Worm (Caenorhabditis elegans) whole organism, L1 larva: ENCODE measurements around the gene trpl-2.
A peak's percentile ranks its signal among the peaks of the same experiment; 100 is the strongest.

Experiments
- C16A3.4 ChIP-seq: fragments of 150-350 bp; optimal IDR thresholded peaks from 2 replicates; lab custom pipeline; 2014; ENCODE audit warnings: missing biosample characterization, missing genetic modification characterization
- C34B4.2 ChIP-seq: sonication (generic microtip); optimal IDR thresholded peaks from 2 replicates; lab custom pipeline; 2017; ENCODE audit warnings: mild to moderate bottlenecking, missing genetic modification characterization, missing compliant biosample characterization
- F16B12.6 ChIP-seq: fragments of 150-350 bp; optimal IDR thresholded peaks from 2 replicates; lab custom pipeline; 2014; ENCODE audit warnings: missing biosample characterization, missing genetic modification characterization
- alr-1 ChIP-seq: fragments of 200-800 bp; sonication (Bioruptor generic); optimal IDR thresholded peaks from 2 replicates; lab custom pipeline; 2018; ENCODE audit warnings: borderline replicate concordance, mild to moderate bottlenecking, missing genetic modification characterization, missing compliant biosample characterization
- ama-1 ChIP-seq: fragments of 150-350 bp; optimal IDR thresholded peaks from 2 replicates; lab custom pipeline; 2014
- blmp-1 ChIP-seq: fragments of 150-350 bp; optimal IDR thresholded peaks from 2 replicates; lab custom pipeline; 2014; ENCODE audit warnings: missing biosample characterization, missing genetic modification characterization
- ceh-63 ChIP-seq: fragments of 200-800 bp; sonication (Bioruptor generic); optimal IDR thresholded peaks from 2 replicates; lab custom pipeline; 2018; ENCODE audit warnings: mild to moderate bottlenecking, missing genetic modification characterization, missing compliant biosample characterization
- ceh-82 ChIP-seq, 3 experiments: fragments of 150-350 bp in 1 of 3; sonication (generic microtip) in 2 of 3; optimal IDR thresholded peaks; 2 replicates each; lab custom pipeline; 2014 to 2017; ENCODE audit warnings: missing biosample characterization in 3 of 3, missing genetic modification characterization in 3 of 3
- ces-1 ChIP-seq: fragments of 150-350 bp; optimal IDR thresholded peaks from 2 replicates; lab custom pipeline; 2014; ENCODE audit warnings: missing biosample characterization, missing genetic modification reagents, missing genetic modification characterization
- dpl-1 ChIP-seq, 3 experiments: fragments of 150-350 bp in 2 of 3; sonication (generic microtip) in 1 of 3; optimal IDR thresholded peaks; 2 replicates each; lab custom pipeline; 2014 to 2017; ENCODE audit warnings: missing biosample characterization in 3 of 3, missing genetic modification characterization in 3 of 3, missing genetic modification reagents in 3 of 3
- efl-1 ChIP-seq, 4 experiments: fragments of 150-350 bp; optimal IDR thresholded peaks in 3 of 4; peaks in 1 of 4; 1 replicate in 1 of 4; 2 replicates in 3 of 4; lab custom pipeline; 2014; ENCODE audit warnings: missing biosample characterization in 2 of 4, missing genetic modification characterization in 2 of 4, missing genetic modification reagents in 2 of 4
- egl-13 ChIP-seq: sonication (generic microtip); optimal IDR thresholded peaks from 2 replicates; lab custom pipeline; 2016; ENCODE audit warnings: missing genotype, missing genetic modification reagents, missing genetic modification characterization, missing compliant biosample characterization
- egl-27 ChIP-seq, 2 experiments: fragments of 150-350 bp in 1 of 2; sonication (generic microtip); optimal IDR thresholded peaks; 3 replicates each; lab custom pipeline; 2017 to 2018; ENCODE audit warnings: missing biosample characterization in 2 of 2, missing genetic modification characterization in 2 of 2, missing genetic modification reagents in 2 of 2
- elt-2 ChIP-seq: sonication (generic microtip); optimal IDR thresholded peaks from 2 replicates; lab custom pipeline; 2016; ENCODE audit warnings: missing genetic modification characterization, mild to moderate bottlenecking, inconsistent platforms, missing compliant biosample characterization, missing genetic modification reagents
- elt-3 ChIP-seq, 6 experiments: fragments of 150-350 bp in 1 of 6; sonication (generic microtip); optimal IDR thresholded peaks; 2 replicates each; lab custom pipeline; 2017 to 2018; ENCODE audit warnings: missing biosample characterization in 6 of 6, missing genetic modification characterization in 6 of 6, inconsistent platforms in 1 of 6
- fkh-4 ChIP-seq: sonication (generic microtip); optimal IDR thresholded peaks from 2 replicates; lab custom pipeline; 2016; ENCODE audit warnings: missing compliant biosample characterization, missing genetic modification characterization, borderline replicate concordance
- fkh-8 ChIP-seq: sonication (generic microtip); optimal IDR thresholded peaks from 2 replicates; lab custom pipeline; 2016; ENCODE audit warnings: mild to moderate bottlenecking, missing genetic modification characterization, missing compliant biosample characterization
- fos-1 ChIP-seq: fragments of 150-350 bp; optimal IDR thresholded peaks from 2 replicates; lab custom pipeline; 2014; ENCODE audit warnings: missing biosample characterization, missing genetic modification characterization
- hlh-17 ChIP-seq: fragments of 200-800 bp; sonication (Bioruptor generic); optimal IDR thresholded peaks from 2 replicates; lab custom pipeline; 2018; ENCODE audit warnings: missing genetic modification characterization, mild to moderate bottlenecking, missing compliant biosample characterization, moderate library complexity, borderline replicate concordance
- hlh-4 ChIP-seq: sonication (generic microtip); optimal IDR thresholded peaks from 2 replicates; lab custom pipeline; 2016; ENCODE audit warnings: mild to moderate bottlenecking, missing genetic modification characterization, missing compliant biosample characterization
- isw-1 ChIP-seq: fragments of 200-800 bp; sonication (Bioruptor generic); IDR thresholded peaks from 2 replicates; pipeline ENCODE4 v1.3.6; 2022; ENCODE audit warnings: missing genetic modification characterization, missing compliant biosample characterization
- jun-1 ChIP-seq: fragments of 150-350 bp; optimal IDR thresholded peaks from 2 replicates; lab custom pipeline; 2014; ENCODE audit warnings: missing biosample characterization, missing genetic modification reagents, missing genetic modification characterization
- lin-14 ChIP-seq: fragments of 200-800 bp; sonication (Bioruptor generic); optimal IDR thresholded peaks from 2 replicates; lab custom pipeline; 2018; ENCODE audit warnings: mild to moderate bottlenecking, missing genetic modification characterization, moderate library complexity, missing compliant biosample characterization
- lin-15B ChIP-seq: fragments of 150-350 bp; sonication (generic microtip); optimal IDR thresholded peaks from 3 replicates; lab custom pipeline; 2014; ENCODE audit warnings: missing biosample characterization, missing genetic modification characterization
- lin-35 ChIP-seq, 2 experiments: fragments of 150-350 bp; optimal IDR thresholded peaks; 2 replicates each; lab custom pipeline; 2014; ENCODE audit warnings: missing biosample characterization in 2 of 2, missing genetic modification characterization in 2 of 2, missing genetic modification reagents in 2 of 2
- mab-9 ChIP-seq: fragments of 200-800 bp; sonication (Bioruptor generic); IDR thresholded peaks from 2 replicates; pipeline ENCODE4 v1.3.6; 2022; ENCODE audit warnings: missing genetic modification reagents, missing genetic modification characterization, missing compliant biosample characterization
- mef-2 ChIP-seq: fragments of 150-350 bp; optimal IDR thresholded peaks from 2 replicates; lab custom pipeline; 2014; ENCODE audit warnings: missing biosample characterization, missing genetic modification characterization
- nhr-19 ChIP-seq: fragments of 200-800 bp; sonication (Bioruptor generic); conservative IDR thresholded peaks from 2 replicates; pipeline ENCODE4 v1.3.6; 2022; ENCODE audit warnings: missing genetic modification characterization, missing compliant biosample characterization
- nhr-20 ChIP-seq: sonication (generic microtip); optimal IDR thresholded peaks from 2 replicates; lab custom pipeline; 2016; ENCODE audit warnings: mild to moderate bottlenecking, missing genetic modification characterization, missing compliant biosample characterization
- nhr-28 ChIP-seq: fragments of 150-350 bp; optimal IDR thresholded peaks from 2 replicates; lab custom pipeline; 2014; ENCODE audit warnings: missing biosample characterization, missing genetic modification characterization
- nhr-77 ChIP-seq: fragments of 150-350 bp; optimal IDR thresholded peaks from 2 replicates; lab custom pipeline; 2014; ENCODE audit warnings: missing biosample characterization, missing genetic modification characterization
- nhr-85 ChIP-seq: sonication (generic microtip); peaks from one replicate; lab custom pipeline; 2016; ENCODE audit warnings: missing genetic modification characterization, inconsistent platforms, missing compliant biosample characterization
- nhr-90 ChIP-seq: sonication (generic microtip); optimal IDR thresholded peaks from 2 replicates; lab custom pipeline; 2016; ENCODE audit warnings: mild to moderate bottlenecking, missing genetic modification characterization, missing compliant biosample characterization; ENCODE audit not compliant: poor library complexity
- pag-3 ChIP-seq: sonication (generic microtip); optimal IDR thresholded peaks from 2 replicates; lab custom pipeline; 2017; ENCODE audit warnings: missing genetic modification characterization, mild to moderate bottlenecking, missing compliant biosample characterization, antibody characterized with exemption, borderline replicate concordance; ENCODE audit not compliant: insufficient read depth
- pqm-1 ChIP-seq: sonication (generic microtip); optimal IDR thresholded peaks from 3 replicates; lab custom pipeline; 2017; ENCODE audit warnings: missing biosample characterization, missing genetic modification characterization
- snpc-4 ChIP-seq: fragments of 150-350 bp; optimal IDR thresholded peaks from 2 replicates; lab custom pipeline; 2014; ENCODE audit warnings: missing biosample characterization, missing genetic modification characterization
- sup-37 ChIP-seq: fragments of 200-800 bp; sonication (Bioruptor generic); optimal IDR thresholded peaks from 2 replicates; lab custom pipeline; 2018; ENCODE audit warnings: mild to moderate bottlenecking, missing genetic modification characterization, missing compliant biosample characterization
- swsn-7 ChIP-seq: sonication (generic microtip); optimal IDR thresholded peaks from 2 replicates; lab custom pipeline; 2016; ENCODE audit warnings: missing genetic modification characterization, missing compliant biosample characterization
- tlp-1 ChIP-seq: fragments of 150-350 bp; optimal IDR thresholded peaks from 2 replicates; lab custom pipeline; 2014; ENCODE audit warnings: missing biosample characterization, missing genetic modification characterization
- unc-30 ChIP-seq: sonication (generic microtip); optimal IDR thresholded peaks from 2 replicates; lab custom pipeline; 2017; ENCODE audit warnings: missing biosample characterization, missing genetic modification characterization
- vab-15 ChIP-seq: sonication (generic microtip); optimal IDR thresholded peaks from 2 replicates; lab custom pipeline; 2017; ENCODE audit warnings: missing genotype, mild to moderate bottlenecking, missing genetic modification characterization, missing compliant biosample characterization
- xbp-1 ChIP-seq: sonication (generic microtip); optimal IDR thresholded peaks from 2 replicates; lab custom pipeline; 2016; ENCODE audit warnings: missing genetic modification characterization, missing compliant biosample characterization
- zag-1 ChIP-seq: fragments of 150-350 bp; optimal IDR thresholded peaks from 2 replicates; lab custom pipeline; 2014; ENCODE audit warnings: missing biosample characterization, missing genetic modification characterization
- ztf-11 ChIP-seq, 2 experiments: sonication (generic microtip); optimal IDR thresholded peaks; 2 replicates each; lab custom pipeline; 2016 to 2017; ENCODE audit warnings: missing genetic modification characterization in 2 of 2, missing biosample characterization in 1 of 2, missing compliant biosample characterization in 1 of 2

Gene trpl-2

ce11 chrIV:4288332-4288731, 38.1 kb upstream of the trpl-2 start, which contains the start of gene srv-4:
Gene srv-4 (minus strand): TSS chrIV:4288432.
- no peak for TF ChIP-seq nhr-20 (tag; lab: Kevin White, UChicago)
- TF ChIP-seq zag-1 (tag; lab: Kevin White, UChicago) = no peak
- TF ChIP-seq nhr-19 = no peak
- TF ChIP-seq nhr-28 (tag; lab: Kevin White, UChicago) = no peak
- no peak for TF ChIP-seq vab-15 (tag; lab: Kevin White, UChicago)
- TF ChIP-seq nhr-77 (tag; lab: Kevin White, UChicago) = no peak
- peak; percentile 46 for TF ChIP-seq hlh-4
- TF ChIP-seq alr-1 = no peak
- peak in 1 of 2 experiments; percentile 20 for TF ChIP-seq lin-35 (GFP tag; optimal IDR thresholded peaks at IDR 0.05; lab: Kevin White, UChicago)
- TF ChIP-seq hlh-17 (GFP tag; lab: Kevin White, UChicago) = no peak
- no peak for TF ChIP-seq mab-9 (GFP tag; lab: Robert Waterston, UW)
- TF ChIP-seq C16A3.4 (tag; lab: Kevin White, UChicago) = no peak
- TF ChIP-seq pqm-1 (tag; lab: Kevin White, UChicago) = no peak
- TF ChIP-seq ces-1 (GFP tag; lab: Kevin White, UChicago) = no peak
- peak; percentile 13 for TF ChIP-seq fkh-8 (tag; lab: Kevin White, UChicago)
- no peak for TF ChIP-seq egl-27 (tag; optimal IDR thresholded peaks at IDR 0.05; lab: Kevin White, UChicago)
- no peak for TF ChIP-seq elt-2
- TF ChIP-seq dpl-1 (GFP tag; optimal IDR thresholded peaks at IDR 0.05; lab: Kevin White, UChicago) = no peak
- no peak for TF ChIP-seq elt-3 (tag; optimal IDR thresholded peaks at IDR 0.05; lab: Kevin White, UChicago)
- no peak for TF ChIP-seq mef-2 (tag; lab: Kevin White, UChicago)
- TF ChIP-seq fos-1 (tag; lab: Kevin White, UChicago) = no peak
- no peak for TF ChIP-seq F16B12.6 (tag; lab: Kevin White, UChicago)

ce11 chrIV:4289267-4289666, 37.2 kb upstream of the trpl-2 start, which contains the start of gene F15E6.5:
Gene F15E6.5 (plus strand): TSS chrIV:4289567.
- TF ChIP-seq lin-35 (GFP tag; optimal IDR thresholded peaks at IDR 0.05; lab: Kevin White, UChicago) = no peak
- TF ChIP-seq mab-9 (GFP tag; lab: Robert Waterston, UW) = no peak
- TF ChIP-seq jun-1 = no peak
- no peak for TF ChIP-seq snpc-4
- no peak for TF ChIP-seq sup-37 (GFP tag; lab: Kevin White, UChicago)
- TF ChIP-seq tlp-1 (tag; lab: Kevin White, UChicago) = no peak
- no peak for TF ChIP-seq unc-30 (tag; lab: Kevin White, UChicago)
- no peak for TF ChIP-seq ceh-63
- TF ChIP-seq isw-1 (GFP tag; lab: Robert Waterston, UW) = no peak
- TF ChIP-seq ama-1 (lab: Kevin White, UChicago) = no peak
- TF ChIP-seq pag-3 (tag; lab: Kevin White, UChicago) = no peak
- TF ChIP-seq lin-15B (tag; lab: Kevin White, UChicago) = no peak
- TF ChIP-seq ztf-11 (tag; optimal IDR thresholded peaks at IDR 0.05; lab: Kevin White, UChicago) = no peak
- TF ChIP-seq ceh-82 (tag; optimal IDR thresholded peaks at IDR 0.05; lab: Kevin White, UChicago) = no peak
- no peak for TF ChIP-seq C34B4.2
- no peak for TF ChIP-seq xbp-1
- no peak for TF ChIP-seq fkh-4
- TF ChIP-seq efl-1 (optimal IDR thresholded peaks at IDR 0.05; lab: Kevin White, UChicago) = no peak
- TF ChIP-seq efl-1 (GFP tag; optimal IDR thresholded peaks at IDR 0.05 in 1 of 2; lab: Kevin White, UChicago) = no peak

- TF ChIP-seq unc-30 (tag; lab: Kevin White, UChicago) (no peak), nhr-85 (tag; lab: Kevin White, UChicago) (no peak), efl-1 (optimal IDR thresholded peaks at IDR 0.05; lab: Kevin White, UChicago) (no peak), efl-1 (GFP tag; optimal IDR thresholded peaks at IDR 0.05 in 1 of 2; lab: Kevin White, UChicago) (peak in 1 of 2 experiments; percentile 41), blmp-1 (tag; lab: Kevin White, UChicago) (peak; percentile 60), lin-14 (GFP tag; lab: Kevin White, UChicago) (no peak), C34B4.2 (no peak), egl-13 (tag; lab: Kevin White, UChicago) (no peak), nhr-90 (tag; lab: Kevin White, UChicago) (no peak), swsn-7 (tag; lab: Kevin White, UChicago) (no peak)
- TF ChIP-seq, all 84 proteins: peak for 2
These were observed 36.0 kb upstream of the trpl-2 start, which contains the start of gene dct-7 for ce11 chrIV:4290472-4290871. Gene dct-7 (minus strand): TSS chrIV:4290572.
